Worm (Caenorhabditis elegans) whole organism, L4/young adult: ENCODE results near the gene aexr-1.

Experiments used
- W03F9.2 ChIP-seq: fragments of 150-350 bp; optimal IDR thresholded peaks from 2 replicates; lab custom pipeline; 2014; ENCODE audit warnings: missing biosample characterization, missing genetic modification characterization
- dao-5 ChIP-seq: sonication (generic microtip); optimal IDR thresholded peaks from 2 replicates; lab custom pipeline; 2016; ENCODE audit warnings: missing genotype, missing genetic modification characterization, moderate library complexity, missing compliant biosample characterization
- him-1 ChIP-seq: sonication (generic microtip); optimal IDR thresholded peaks from 2 replicates; lab custom pipeline; 2016; ENCODE audit warnings: missing genotype, missing genetic modification reagents, missing genetic modification characterization, missing compliant biosample characterization

- TF ChIP-seq him-1 (tag; lab: Kevin White, UChicago) (no peak), dao-5 (tag; lab: Kevin White, UChicago) (no peak), W03F9.2 (tag; lab: Kevin White, UChicago) (no peak)
These were observed 47.6 kb upstream of the aexr-1 start, which contains the start of gene F38B6.8 for ce11 chrX:6682683-6683082.
